Fruit fly (Drosophila melanogaster) ovary, adult (tissue): Measurements from ENCODE around the gene cwo.
A peak's percentile ranks its signal among the peaks of the same experiment; 100 is the strongest.

ENCODE experiments used
- CG17801 ChIP-seq: fragments of 200-800 bp; optimal IDR thresholded peaks from 2 replicates; lab custom pipeline; 2019; ENCODE audit warnings: missing biosample characterization, mild to moderate bottlenecking, missing genetic modification characterization, moderate library complexity; ENCODE audit not compliant: partially characterized antibody

The cwo gene

dm6 chr3R:10400732-10401131 is 12.7 kb downstream of the cwo start, which contains the start of gene mthl11:
TSS of gene mthl11 (plus strand) at chr3R:10401032.
- no peak for TF ChIP-seq CG17801 (GFP tag; lab: Kevin White, UChicago)

dm6 chr3R:10403940-10404339 is 15.9 kb downstream of the cwo start:
- no peak for TF ChIP-seq CG17801 (GFP tag; lab: Kevin White, UChicago)

dm6 chr3R:10407066-10407465 is 19.0 kb downstream of the cwo start, which contains the start of gene CG6325:
TSS of gene CG6325 (minus strand) at chr3R:10407285.
- peak; percentile 37 for TF ChIP-seq CG17801 (GFP tag; lab: Kevin White, UChicago)

- TF ChIP-seq CG17801 (GFP tag; lab: Kevin White, UChicago) = no peak
These were observed 19.6 kb downstream of the cwo start for dm6 chr3R:10407658-10408057.

- no peak for TF ChIP-seq CG17801 (GFP tag; lab: Kevin White, UChicago)
These were observed 23.9 kb downstream of the cwo start for dm6 chr3R:10411752-10412549.

dm6 chr3R:10412550-10413459 is 24.7 kb downstream of the cwo start, which contains the start of the genes Irp-1B and Rrp46:
TSS of gene Irp-1B (minus strand) at chr3R:10412869.
TSS of gene Rrp46 (plus strand) at chr3R:10413301.
- TF ChIP-seq CG17801 (GFP tag; lab: Kevin White, UChicago) = no peak

- peak; percentile 70 for TF ChIP-seq CG17801 (GFP tag; lab: Kevin White, UChicago)
These were observed 27.9 kb downstream of the cwo start, which contains the start of gene CG6345 for dm6 chr3R:10415923-10416322. TSS of gene CG6345 (minus strand) at chr3R:10416046.

dm6 chr3R:10421167-10421566 is 33.1 kb downstream of the cwo start:
- TF ChIP-seq CG17801 (GFP tag; lab: Kevin White, UChicago) = no peak

- TF ChIP-seq CG17801 (GFP tag; lab: Kevin White, UChicago) = no peak
These were observed 40.3 kb downstream of the cwo start, which contains the start of gene CG46270 for dm6 chr3R:10428324-10428723. TSS of gene CG46270 (minus strand) at chr3R:10428424.

dm6 chr3R:10431089-10431488 is 43.0 kb downstream of the cwo start:
- no peak for TF ChIP-seq CG17801 (GFP tag; lab: Kevin White, UChicago)

dm6 chr3R:10433408-10433980 is 45.4 kb downstream of the cwo start:
- no peak for TF ChIP-seq CG17801 (GFP tag; lab: Kevin White, UChicago)

dm6 chr3R:10434489-10434888 is 46.4 kb downstream of the cwo start, which contains the start of gene Cyp12e1:
TSS of gene Cyp12e1 (plus strand) at chr3R:10434789.
- TF ChIP-seq CG17801 (GFP tag; lab: Kevin White, UChicago) = no peak

- TF ChIP-seq CG17801 (GFP tag; lab: Kevin White, UChicago) = no peak
These were observed 48.9 kb downstream of the cwo start for dm6 chr3R:10436989-10437388.

- no peak for TF ChIP-seq CG17801 (GFP tag; lab: Kevin White, UChicago)
These were observed 60.9 kb downstream of the cwo start for dm6 chr3R:10448957-10449356.
